Fruit fly (Drosophila melanogaster): ENCODE data around the gene Teh2.
A peak's percentile ranks its signal among the peaks of the same experiment; 100 is the strongest.

Gene Teh2

DNA sequence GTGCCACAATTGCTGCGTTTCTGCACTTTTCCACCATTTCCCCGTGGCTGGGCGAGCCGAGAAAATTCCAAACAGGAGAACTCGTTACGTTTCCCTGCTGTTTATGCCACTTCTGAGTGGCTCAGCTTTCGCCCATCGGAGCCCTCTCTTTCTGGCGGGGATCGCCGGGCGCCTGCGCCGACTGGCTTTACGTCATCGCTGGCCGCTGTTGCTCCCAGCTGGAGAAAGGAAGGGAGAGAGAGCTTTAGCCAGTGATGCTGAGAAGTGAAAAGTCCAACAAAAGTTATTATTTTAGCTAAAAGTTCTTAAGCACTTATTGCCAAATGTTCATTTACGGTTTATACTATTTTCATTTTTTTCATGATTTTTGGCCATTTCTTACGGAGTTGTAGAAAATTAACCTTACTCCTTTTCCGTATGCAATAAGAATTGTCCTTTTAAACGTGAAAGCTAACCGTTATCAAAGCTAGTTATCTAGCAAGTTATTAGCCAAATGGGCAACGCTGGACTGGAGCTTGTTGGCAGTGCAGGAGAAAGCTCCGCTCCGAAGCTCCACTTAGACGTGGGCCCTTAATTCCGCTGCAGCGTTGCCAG lies at the start of gene Teh2, which contains the start of gene tipE:
Gene Teh2, minus strand, starts transcription at position 94 of the 594 bp plus-strand sequence.
Gene tipE, plus strand, starts transcription at position 570 of the 594 bp plus-strand sequence.
- no peak for TF ChIP-seq Pif1A (GFP tag; optimal IDR thresholded peaks at IDR 0.05)

DNA sequence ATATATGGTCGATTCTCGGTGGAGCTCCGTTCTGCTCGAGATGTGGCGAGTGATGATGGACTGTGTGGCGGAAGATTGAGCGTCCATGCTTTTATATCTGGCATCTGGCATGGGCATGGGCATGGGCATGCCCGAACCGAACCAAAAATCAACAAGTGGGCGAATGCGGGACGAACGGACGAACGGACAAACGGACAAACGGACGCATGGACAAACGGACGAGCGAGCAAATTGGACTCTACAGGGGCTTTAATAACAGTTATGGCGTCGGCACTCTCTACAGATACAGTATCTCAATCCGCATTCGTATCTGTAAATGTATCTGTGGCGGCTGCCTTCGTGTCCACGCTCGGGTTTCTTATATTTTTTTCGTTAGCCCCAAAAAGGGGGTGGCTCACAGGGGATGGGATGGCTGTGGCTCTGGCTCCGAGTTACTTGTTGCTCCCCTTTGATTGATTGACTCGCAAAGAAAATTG lies 48.3 kb upstream of the Teh2 start, which contains the start of gene ImpL2:
Gene ImpL2, minus strand, starts transcription at position 51 of the 476 bp plus-strand sequence.
- TF ChIP-seq CG8159 (tag; optimal IDR thresholded peaks at IDR 0.05) (no peak), Snoo (tag; optimal IDR thresholded peaks at IDR 0.05) (no peak), rn (GFP tag; IDR thresholded peaks at IDR 0.05) (no peak), CG15710 (tag; optimal IDR thresholded peaks at IDR 0.05) (no peak), CG9948 (tag; optimal IDR thresholded peaks at IDR 0.05) (no peak)

- TF ChIP-seq CG10348 (GFP tag; IDR thresholded peaks at IDR 0.05): no peak
- TF ChIP-seq Pif1A (GFP tag; optimal IDR thresholded peaks at IDR 0.05): no peak
- TF ChIP-seq CG9948 (tag; optimal IDR thresholded peaks at IDR 0.05): no peak
- no peak for TF ChIP-seq fd96Ca (GFP tag; IDR thresholded peaks at IDR 0.05)
- TF ChIP-seq CG17806 (tag; optimal IDR thresholded peaks at IDR 0.05): no peak
- no peak for TF ChIP-seq CG13204 (GFP tag; optimal IDR thresholded peaks at IDR 0.05)
- no peak for TF ChIP-seq CG32121 (GFP tag; IDR thresholded peaks at IDR 0.05)
Measured at dm6 chr3L:4233603-4234277, 45.9 kb upstream of the Teh2 start.

dm6 chr3L:4232724-4233367 lies 45.0 kb upstream of the Teh2 start:
- no peak for TF ChIP-seq Pif1B (GFP tag; optimal IDR thresholded peaks at IDR 0.05)
- TF ChIP-seq EcR (GFP tag; optimal IDR thresholded peaks at IDR 0.05): no peak
- no peak for TF ChIP-seq CG13204 (GFP tag; optimal IDR thresholded peaks at IDR 0.05)
- peak; percentile 5 for TF ChIP-seq CG14655 (GFP tag; optimal IDR thresholded peaks at IDR 0.05)

DNA sequence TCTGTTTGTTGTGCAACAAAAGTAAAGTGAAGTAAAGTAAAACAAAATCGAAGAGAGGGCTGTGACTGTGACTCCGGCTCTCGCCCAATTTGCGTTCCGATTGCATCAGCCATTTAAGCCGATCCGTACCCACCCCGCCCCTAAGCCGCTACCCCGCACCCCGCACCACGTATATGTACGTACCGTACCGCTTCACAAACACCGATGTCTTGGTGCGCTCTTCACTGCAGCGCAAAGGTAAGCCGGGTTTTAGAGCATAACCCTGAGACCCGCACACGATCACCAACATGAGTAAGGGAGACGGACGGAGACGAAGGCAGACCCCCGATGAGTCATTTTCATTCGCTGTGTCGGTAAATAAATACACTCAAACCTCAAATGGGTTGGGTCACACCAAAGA lies 44.4 kb upstream of the Teh2 start:
- TF ChIP-seq CG17806 (tag; optimal IDR thresholded peaks at IDR 0.05) (no peak), EcR (GFP tag; optimal IDR thresholded peaks at IDR 0.05) (no peak), CG12605 (GFP tag; IDR thresholded peaks at IDR 0.05) (no peak), Snoo (tag; optimal IDR thresholded peaks at IDR 0.05) (no peak), CG34367 (tag; optimal IDR thresholded peaks at IDR 0.05) (no peak), CG15710 (tag; optimal IDR thresholded peaks at IDR 0.05) (no peak), CG4496 (GFP tag; IDR thresholded peaks at IDR 0.05) (no peak), rn (GFP tag; IDR thresholded peaks at IDR 0.05) (no peak), Pif1B (GFP tag; optimal IDR thresholded peaks at IDR 0.05) (no peak), gl (tag; optimal IDR thresholded peaks at IDR 0.05) (no peak), CG32121 (GFP tag; IDR thresholded peaks at IDR 0.05) (no peak), fd96Ca (GFP tag; IDR thresholded peaks at IDR 0.05) (no peak), D1 (tag; optimal IDR thresholded peaks at IDR 0.05) (no peak), Ets98B (GFP tag; IDR thresholded peaks at IDR 0.05) (no peak)

DNA sequence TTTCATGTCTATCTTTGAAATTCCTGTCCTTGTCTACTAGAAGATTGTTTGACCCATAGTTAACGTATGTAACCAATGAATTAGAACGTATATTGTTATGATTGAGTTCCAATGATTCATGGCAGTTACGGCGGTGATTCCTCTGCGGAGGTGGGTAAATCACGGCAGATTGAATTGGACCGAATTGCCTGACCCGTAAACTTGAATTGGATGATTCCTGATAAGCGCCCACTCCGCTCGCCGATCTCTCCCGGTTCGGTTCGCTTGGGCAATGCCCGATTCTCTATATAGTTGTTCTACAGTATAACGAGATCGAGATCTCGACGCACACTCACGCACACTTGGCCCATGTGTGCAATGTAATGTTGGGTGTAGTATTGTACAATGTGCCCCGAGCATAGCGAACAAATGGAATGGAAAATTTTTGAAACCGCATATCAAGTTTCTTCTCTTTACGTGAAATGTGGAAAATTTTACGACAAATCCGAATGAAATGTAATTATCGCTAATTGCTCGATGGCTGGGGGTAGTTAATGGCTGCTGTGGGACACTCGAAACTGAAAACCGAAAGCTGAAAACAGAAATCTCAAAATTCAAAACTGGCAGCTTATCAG lies 43.7 kb upstream of the Teh2 start:
- peak; percentile 29 for TF ChIP-seq EcR (GFP tag; optimal IDR thresholded peaks at IDR 0.05)
- no peak for TF ChIP-seq CG17806 (tag; optimal IDR thresholded peaks at IDR 0.05)

dm6 chr3L:4230357-4230901 lies 42.6 kb upstream of the Teh2 start:
- peak; percentile 89 for TF ChIP-seq Pif1B (GFP tag; optimal IDR thresholded peaks at IDR 0.05)
- TF ChIP-seq CG14655 (GFP tag; optimal IDR thresholded peaks at IDR 0.05): peak; percentile 95
- TF ChIP-seq CG12605 (GFP tag; IDR thresholded peaks at IDR 0.05): peak; percentile 82
- peak; percentile 96 for TF ChIP-seq CG8159 (tag; optimal IDR thresholded peaks at IDR 0.05)
- TF ChIP-seq CG32121 (GFP tag; IDR thresholded peaks at IDR 0.05): peak; percentile 92
- TF ChIP-seq CG8301 (tag; optimal IDR thresholded peaks at IDR 0.05): peak; percentile 95
- peak; percentile 85 for TF ChIP-seq gl (tag; optimal IDR thresholded peaks at IDR 0.05)
- TF ChIP-seq CG34367 (tag; optimal IDR thresholded peaks at IDR 0.05): peak; percentile 91
- TF ChIP-seq Pif1A (GFP tag; optimal IDR thresholded peaks at IDR 0.05): peak; percentile 95
- TF ChIP-seq CG4496 (GFP tag; IDR thresholded peaks at IDR 0.05): peak; percentile 88
- TF ChIP-seq CG17806 (tag; optimal IDR thresholded peaks at IDR 0.05): peak; percentile 92
- peak; percentile 79 for TF ChIP-seq Ets98B (GFP tag; IDR thresholded peaks at IDR 0.05)
- TF ChIP-seq Snoo (tag; optimal IDR thresholded peaks at IDR 0.05): peak; percentile 41
- peak; percentile 94 for TF ChIP-seq CG15710 (tag; optimal IDR thresholded peaks at IDR 0.05)
- TF ChIP-seq D1 (tag; optimal IDR thresholded peaks at IDR 0.05): peak; percentile 88
- TF ChIP-seq rn (GFP tag; IDR thresholded peaks at IDR 0.05): peak; percentile 42; the same call in 1 of the 2 replicates
- peak; percentile 94 for TF ChIP-seq CG9948 (tag; optimal IDR thresholded peaks at IDR 0.05)
- peak; percentile 74 for TF ChIP-seq CG13204 (GFP tag; optimal IDR thresholded peaks at IDR 0.05)
- TF ChIP-seq fd96Ca (GFP tag; IDR thresholded peaks at IDR 0.05): peak; percentile 89
- TF ChIP-seq CG10348 (GFP tag; IDR thresholded peaks at IDR 0.05): peak; percentile 70
- peak; percentile 19 for TF ChIP-seq EcR (GFP tag; optimal IDR thresholded peaks at IDR 0.05)

Measured in whole organism, pupa.